Worm (Caenorhabditis elegans): ENCODE data around the gene ttr-13.

Gene ttr-13

DNA sequence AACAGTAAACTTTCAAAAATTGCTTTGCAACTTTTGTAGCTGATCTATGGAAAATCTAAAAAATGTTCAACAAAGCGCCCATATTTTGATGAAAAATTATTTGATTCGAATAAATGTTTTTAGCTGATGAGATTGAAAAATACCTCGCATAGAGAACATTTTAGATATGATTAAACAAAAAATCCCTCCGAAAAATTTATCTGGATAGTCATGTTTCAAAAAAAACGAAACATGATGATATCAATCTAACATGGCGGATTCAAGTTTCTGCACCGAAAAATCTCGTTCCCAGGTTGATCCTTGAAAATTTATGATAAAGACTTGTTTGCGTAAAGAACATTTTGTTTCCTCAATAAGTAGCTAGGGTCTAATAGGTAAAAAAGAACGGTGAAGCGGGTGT is 28.1 kb downstream of the ttr-13 start, which contains the start of gene ttr-12:
ttr-12 (minus strand) TSS at position 101 of the 400 bp plus-strand sequence.
- TF ChIP-seq nhr-43 (tag; optimal IDR thresholded peaks at IDR 0.05; ENCODE audit: poor library complexity, severe bottlenecking) (peak; percentile 7), unc-62 (GFP tag; optimal IDR thresholded peaks at IDR 0.05) (no peak), nhr-25 (tag; optimal IDR thresholded peaks at IDR 0.05) (no peak), egl-5 (tag; optimal IDR thresholded peaks at IDR 0.05) (no peak)

DNA sequence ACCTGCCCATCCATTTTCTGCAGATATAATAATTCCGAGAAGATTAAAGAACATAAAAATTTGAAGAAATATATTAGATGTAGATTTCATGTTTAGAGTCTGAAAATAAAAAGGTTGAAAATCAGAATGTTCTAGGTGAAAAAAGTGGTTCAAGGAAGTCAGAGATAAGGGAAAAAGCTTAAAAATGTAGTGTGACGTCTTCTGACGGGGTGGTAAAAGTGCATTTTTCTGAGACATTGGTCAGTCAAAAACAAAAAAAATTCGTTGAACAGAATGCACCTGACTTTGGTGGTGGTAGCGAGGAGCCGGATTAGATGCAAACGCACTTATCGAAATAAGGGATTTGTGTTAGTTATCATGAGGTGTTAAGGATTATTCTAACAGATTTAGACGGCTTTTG is 30.1 kb downstream of the ttr-13 start, which contains the start of gene F46B3.23:
F46B3.23 (minus strand) TSS at position 101 of the 400 bp plus-strand sequence.
- no peak for TF ChIP-seq elt-1 (tag; optimal IDR thresholded peaks at IDR 0.05)
- TF ChIP-seq nfya-1 (tag; optimal IDR thresholded peaks at IDR 0.05; ENCODE audit: insufficient read depth), result no peak
- TF ChIP-seq R02D3.7 (tag; optimal IDR thresholded peaks at IDR 0.05), result no peak
- no peak for TF ChIP-seq elt-3 (tag; optimal IDR thresholded peaks at IDR 0.05)
- TF ChIP-seq mdl-1 (tag; optimal IDR thresholded peaks at IDR 0.05), result no peak
- TF ChIP-seq aly-2 (tag; optimal IDR thresholded peaks at IDR 0.05), result no peak
- TF ChIP-seq lin-15B (tag; optimal IDR thresholded peaks at IDR 0.05), result no peak
- no peak for TF ChIP-seq nhr-12 (tag; optimal IDR thresholded peaks at IDR 0.05)
- no peak for TF ChIP-seq ztf-11 (tag; optimal IDR thresholded peaks at IDR 0.05)
- TF ChIP-seq nhr-23 (tag; optimal IDR thresholded peaks at IDR 0.05), result no peak
- no peak for TF ChIP-seq nhr-76 (tag; optimal IDR thresholded peaks at IDR 0.05)
- TF ChIP-seq mml-1 (tag; optimal IDR thresholded peaks at IDR 0.05), result no peak
- no peak for TF ChIP-seq nhr-11 (tag; optimal IDR thresholded peaks at IDR 0.05)

ce11 chrV:20604606-20605155 is 32.1 kb downstream of the ttr-13 start, which contains the start of gene ttr-57:
ttr-57 (plus strand) TSS chrV:20605105.
- TF ChIP-seq skn-1 (tag; optimal IDR thresholded peaks at IDR 0.05) (no peak), nhr-12 (tag; optimal IDR thresholded peaks at IDR 0.05) (no peak), ceh-16 (tag; optimal IDR thresholded peaks at IDR 0.05) (no peak), aly-2 (tag; optimal IDR thresholded peaks at IDR 0.05) (no peak), ceh-9 (tag; optimal IDR thresholded peaks at IDR 0.05) (no peak), nhr-11 (tag; optimal IDR thresholded peaks at IDR 0.05) (no peak), pqm-1 (tag; optimal IDR thresholded peaks at IDR 0.05) (no peak), nhr-25 (tag; optimal IDR thresholded peaks at IDR 0.05) (no peak), elt-1 (tag; optimal IDR thresholded peaks at IDR 0.05) (no peak), daf-12 (tag; optimal IDR thresholded peaks at IDR 0.05) (no peak), unc-39 (tag; optimal IDR thresholded peaks at IDR 0.05) (no peak), eor-1 (tag; optimal IDR thresholded peaks at IDR 0.05) (no peak), tbx-2 (tag; optimal IDR thresholded peaks at IDR 0.05) (no peak), egl-5 (tag; optimal IDR thresholded peaks at IDR 0.05) (no peak), nhr-77 (tag; optimal IDR thresholded peaks at IDR 0.05) (no peak)

- TF ChIP-seq elt-1 (tag; optimal IDR thresholded peaks at IDR 0.05), result no peak
- no peak for TF ChIP-seq zag-1 (tag; optimal IDR thresholded peaks at IDR 0.05)
- no peak for TF ChIP-seq nhr-43 (tag; optimal IDR thresholded peaks at IDR 0.05; ENCODE audit: poor library complexity, severe bottlenecking)
- TF ChIP-seq ceh-28 (tag; optimal IDR thresholded peaks at IDR 0.05), result no peak
- no peak for TF ChIP-seq egl-27 (tag; optimal IDR thresholded peaks at IDR 0.05)
- no peak for TF ChIP-seq lsy-12 (tag; optimal IDR thresholded peaks at IDR 0.05)
- no peak for TF ChIP-seq jun-1 (tag; optimal IDR thresholded peaks at IDR 0.05)
- no peak for TF ChIP-seq nhr-11 (tag; optimal IDR thresholded peaks at IDR 0.05)
- no peak for TF ChIP-seq pha-4 (tag; optimal IDR thresholded peaks at IDR 0.05)
- TF ChIP-seq daf-12 (tag; optimal IDR thresholded peaks at IDR 0.05), result no peak
- no peak for TF ChIP-seq mdl-1 (tag; optimal IDR thresholded peaks at IDR 0.05)
- no peak for TF ChIP-seq nhr-76 (tag; optimal IDR thresholded peaks at IDR 0.05)
- TF ChIP-seq elt-2 (tag; optimal IDR thresholded peaks at IDR 0.05), result no peak
- TF ChIP-seq sea-2 (GFP tag; optimal IDR thresholded peaks at IDR 0.05), result no peak
- TF ChIP-seq ztf-11 (tag; optimal IDR thresholded peaks at IDR 0.05), result no peak
- TF ChIP-seq ceh-82 (tag; optimal IDR thresholded peaks at IDR 0.05), result no peak
- TF ChIP-seq ceh-9 (tag; optimal IDR thresholded peaks at IDR 0.05), result no peak
These were observed 33.7 kb downstream of the ttr-13 start, which contains the start of gene ttr-11 for ce11 chrV:20603014-20603413. ttr-11 (plus strand) TSS chrV:20603314.

All from whole organism, L3 larva.